Worm (Caenorhabditis elegans): ENCODE results near the gene miro-1.

The miro-1 gene

ce11 chrIV:4724562-4724961 lies 9.0 kb upstream of the miro-1 start, which contains the start of gene K08F11.1:
K08F11.1 (plus strand) TSS chrIV:4724862.
- no peak for TF ChIP-seq unc-62 (GFP tag; optimal IDR thresholded peaks at IDR 0.05)

ce11 chrIV:4723687-4724086 lies 8.1 kb upstream of the miro-1 start:
- TF ChIP-seq unc-62 (GFP tag; optimal IDR thresholded peaks at IDR 0.05) = no peak

- TF ChIP-seq unc-62 (GFP tag; optimal IDR thresholded peaks at IDR 0.05) = no peak
Measured at ce11 chrIV:4712376-4712775, 3.2 kb downstream of the miro-1 start, which contains the start of gene yars-2. yars-2 (minus strand) TSS chrIV:4712624.

- TF ChIP-seq unc-62 (GFP tag; optimal IDR thresholded peaks at IDR 0.05) = no peak
Measured at ce11 chrIV:4710459-4710858, 5.1 kb downstream of the miro-1 start, which contains the start of gene cif-1. cif-1 (minus strand) TSS chrIV:4710755.

- TF ChIP-seq unc-62 (GFP tag; optimal IDR thresholded peaks at IDR 0.05) = no peak
Measured at ce11 chrIV:4705922-4706321, 9.7 kb downstream of the miro-1 start.

ce11 chrIV:4705182-4705581 lies 10.4 kb downstream of the miro-1 start:
- TF ChIP-seq unc-62 (GFP tag; optimal IDR thresholded peaks at IDR 0.05) = no peak

ce11 chrIV:4703911-4704310 lies 11.7 kb downstream of the miro-1 start, which contains the start of gene ogdh-1:
ogdh-1 (minus strand) TSS chrIV:4704011.
- no peak for TF ChIP-seq unc-62 (GFP tag; optimal IDR thresholded peaks at IDR 0.05)

ce11 chrIV:4692463-4692862 lies 23.1 kb downstream of the miro-1 start, which contains the start of gene spe-51:
spe-51 (plus strand) TSS chrIV:4692763.
- no peak for TF ChIP-seq unc-62 (GFP tag; optimal IDR thresholded peaks at IDR 0.05)

ce11 chrIV:4688221-4688620 lies 27.4 kb downstream of the miro-1 start, which contains the start of gene bus-4:
bus-4 (plus strand) TSS chrIV:4688269.
- TF ChIP-seq unc-62 (GFP tag; optimal IDR thresholded peaks at IDR 0.05) = no peak

ce11 chrIV:4686898-4687297 lies 28.7 kb downstream of the miro-1 start:
- no peak for TF ChIP-seq unc-62 (GFP tag; optimal IDR thresholded peaks at IDR 0.05)

ce11 chrIV:4686291-4686830 lies 29.2 kb downstream of the miro-1 start:
- no peak for TF ChIP-seq unc-62 (GFP tag; optimal IDR thresholded peaks at IDR 0.05)

- no peak for TF ChIP-seq unc-62 (GFP tag; optimal IDR thresholded peaks at IDR 0.05)
Measured at ce11 chrIV:4683149-4683548, 32.5 kb downstream of the miro-1 start.

- no peak for TF ChIP-seq unc-62 (GFP tag; optimal IDR thresholded peaks at IDR 0.05)
Measured at ce11 chrIV:4678718-4679117, 36.9 kb downstream of the miro-1 start, which contains the start of gene kin-36. kin-36 (plus strand) TSS chrIV:4679018.

ce11 chrIV:4674322-4674721 lies 41.3 kb downstream of the miro-1 start:
- no peak for TF ChIP-seq unc-62 (GFP tag; optimal IDR thresholded peaks at IDR 0.05)

ce11 chrIV:4673332-4673731 lies 42.3 kb downstream of the miro-1 start:
- TF ChIP-seq unc-62 (GFP tag; optimal IDR thresholded peaks at IDR 0.05) = no peak

- no peak for TF ChIP-seq unc-62 (GFP tag; optimal IDR thresholded peaks at IDR 0.05)
Measured at ce11 chrIV:4669242-4669641, 46.4 kb downstream of the miro-1 start, which contains the start of gene F29B9.12. F29B9.12 (plus strand) TSS chrIV:4669542.

- TF ChIP-seq unc-62 (GFP tag; optimal IDR thresholded peaks at IDR 0.05) = no peak
Measured at ce11 chrIV:4667835-4668234, 47.8 kb downstream of the miro-1 start.

- TF ChIP-seq unc-62 (GFP tag; optimal IDR thresholded peaks at IDR 0.05) = no peak
Measured at ce11 chrIV:4667383-4667782, 48.2 kb downstream of the miro-1 start.

All from whole organism, dauer.